Fruit fly (Drosophila melanogaster) whole organism: ENCODE measurements around the gene BBS8.

ENCODE experiments used
- CG8478 ChIP-seq: fragments of >200 bp; optimal IDR thresholded peaks from 2 replicates; lab custom pipeline; 2018; ENCODE audit warnings: inconsistent platforms
- Dll ChIP-seq: fragments of >200 bp; optimal IDR thresholded peaks from 2 replicates; lab custom pipeline; 2017
- EcR ChIP-seq, 2 experiments: fragments of >200 bp; optimal IDR thresholded peaks; 2 replicates each; lab custom pipeline; 2017; ENCODE audit warnings: missing biosample characterization in 2 of 2, missing genetic modification characterization in 2 of 2, missing genetic modification reagents in 2 of 2
- pan ChIP-seq: fragments of >200 bp; optimal IDR thresholded peaks from 2 replicates; lab custom pipeline; 2017
- psq ChIP-seq: fragments of >200 bp; optimal IDR thresholded peaks from 2 replicates; lab custom pipeline; 2017
- usp ChIP-seq: fragments of >200 bp; optimal IDR thresholded peaks from 2 replicates; lab custom pipeline; 2017; ENCODE audit warnings: missing biosample characterization, missing genetic modification characterization, mixed read lengths

BBS8 gene

dm6 chr2L:422573-422972 lies at the start of gene BBS8:
Gene BBS8, plus strand, starts transcription at chr2L:422873.
- no peak for TF ChIP-seq pan (lab: Kevin White, UChicago)
- no peak for TF ChIP-seq EcR (GFP tag; optimal IDR thresholded peaks at IDR 0.05; lab: Kevin White, UChicago)
- TF ChIP-seq Dll, result no peak
- TF ChIP-seq CG8478 (lab: Kevin White, UChicago), result no peak
- TF ChIP-seq usp (GFP tag; lab: Kevin White, UChicago), result no peak
- TF ChIP-seq psq (lab: Kevin White, UChicago), result no peak

- TF ChIP-seq CG8478 (lab: Kevin White, UChicago) (no peak), usp (GFP tag; lab: Kevin White, UChicago) (no peak), pan (lab: Kevin White, UChicago) (no peak), EcR (GFP tag; optimal IDR thresholded peaks at IDR 0.05; lab: Kevin White, UChicago) (no peak), psq (lab: Kevin White, UChicago) (no peak), Dll (no peak)
These were observed 44.9 kb upstream of the BBS8 start, which contains the start of gene al for dm6 chr2L:377780-378222. Gene al, plus strand, starts transcription at chr2L:378112.

- TF ChIP-seq pan (lab: Kevin White, UChicago) (no peak), CG8478 (lab: Kevin White, UChicago) (no peak), usp (GFP tag; lab: Kevin White, UChicago) (no peak), EcR (GFP tag; optimal IDR thresholded peaks at IDR 0.05; lab: Kevin White, UChicago) (no peak), Dll (no peak), psq (lab: Kevin White, UChicago) (no peak)
These were observed 43.7 kb upstream of the BBS8 start for dm6 chr2L:378815-379440.

- no peak for TF ChIP-seq pan (lab: Kevin White, UChicago)
- no peak for TF ChIP-seq usp (GFP tag; lab: Kevin White, UChicago)
- TF ChIP-seq Dll, result no peak
- no peak for TF ChIP-seq psq (lab: Kevin White, UChicago)
- TF ChIP-seq CG8478 (lab: Kevin White, UChicago), result no peak
- TF ChIP-seq EcR (GFP tag; optimal IDR thresholded peaks at IDR 0.05; lab: Kevin White, UChicago), result no peak
These were observed 39.9 kb upstream of the BBS8 start for dm6 chr2L:382807-383206.

- no peak for TF ChIP-seq Dll
- no peak for TF ChIP-seq EcR (GFP tag; optimal IDR thresholded peaks at IDR 0.05; lab: Kevin White, UChicago)
- no peak for TF ChIP-seq pan (lab: Kevin White, UChicago)
- TF ChIP-seq psq (lab: Kevin White, UChicago), result no peak
- TF ChIP-seq usp (GFP tag; lab: Kevin White, UChicago), result no peak
- no peak for TF ChIP-seq CG8478 (lab: Kevin White, UChicago)
These were observed 32.2 kb upstream of the BBS8 start for dm6 chr2L:390509-390908.

- no peak for TF ChIP-seq usp (GFP tag; lab: Kevin White, UChicago)
- TF ChIP-seq Dll, result no peak
- no peak for TF ChIP-seq pan (lab: Kevin White, UChicago)
- TF ChIP-seq EcR (GFP tag; optimal IDR thresholded peaks at IDR 0.05; lab: Kevin White, UChicago), result no peak
- TF ChIP-seq psq (lab: Kevin White, UChicago), result no peak
- TF ChIP-seq CG8478 (lab: Kevin White, UChicago), result no peak
These were observed 30.1 kb upstream of the BBS8 start for dm6 chr2L:392529-392928.

- TF ChIP-seq EcR (GFP tag; optimal IDR thresholded peaks at IDR 0.05; lab: Kevin White, UChicago) (no peak), Dll (no peak), CG8478 (lab: Kevin White, UChicago) (no peak), pan (lab: Kevin White, UChicago) (no peak)
These were observed 27.1 kb upstream of the BBS8 start for dm6 chr2L:395366-396117.

DNA sequence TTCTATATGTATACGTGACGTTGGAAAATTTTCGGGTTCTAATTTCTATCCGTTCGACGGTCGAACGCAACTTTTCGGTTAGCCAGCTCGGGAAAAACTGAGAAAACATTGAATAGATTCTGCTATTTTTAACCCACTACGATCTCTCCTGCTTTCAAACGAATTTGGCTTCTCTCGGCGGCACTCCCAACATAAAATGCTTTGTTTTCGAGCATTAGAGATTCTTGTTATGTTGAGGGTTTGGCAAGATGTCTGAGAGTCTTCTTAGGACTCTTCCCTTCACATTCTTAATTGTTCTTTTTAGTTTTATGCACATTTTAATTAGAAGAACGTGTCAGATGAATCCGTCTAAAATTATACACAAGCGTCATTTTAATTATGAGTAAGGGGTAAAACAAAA lies 20.6 kb upstream of the BBS8 start, which contains the start of gene CG4213:
CG4213 (minus strand) TSS at position 101 of the 400 bp plus-strand sequence.
- no peak for TF ChIP-seq pan (lab: Kevin White, UChicago)

dm6 chr2L:403627-404575 lies 18.8 kb upstream of the BBS8 start, which contains the start of gene Polr1B:
Gene Polr1B, plus strand, starts transcription at chr2L:404285.
- no peak for TF ChIP-seq Dll
- no peak for TF ChIP-seq pan (lab: Kevin White, UChicago)
- no peak for TF ChIP-seq usp (GFP tag; lab: Kevin White, UChicago)
- TF ChIP-seq CG8478 (lab: Kevin White, UChicago), result no peak
- no peak for TF ChIP-seq EcR (GFP tag; optimal IDR thresholded peaks at IDR 0.05; lab: Kevin White, UChicago)
- no peak for TF ChIP-seq psq (lab: Kevin White, UChicago)

- no peak for TF ChIP-seq EcR (GFP tag; optimal IDR thresholded peaks at IDR 0.05; lab: Kevin White, UChicago)
These were observed 9.7 kb upstream of the BBS8 start for dm6 chr2L:412931-413330.

- TF ChIP-seq Dll (no peak), psq (lab: Kevin White, UChicago) (no peak), CG8478 (lab: Kevin White, UChicago) (no peak), usp (GFP tag; lab: Kevin White, UChicago) (no peak), EcR (GFP tag; optimal IDR thresholded peaks at IDR 0.05; lab: Kevin White, UChicago) (no peak), pan (lab: Kevin White, UChicago) (no peak)
These were observed 8.8 kb upstream of the BBS8 start for dm6 chr2L:413894-414293.
